Fruit fly (Drosophila melanogaster) whole organism, wandering third instar larva: ENCODE measurements around the gene SmydA-9.

Source experiments
- Abd-B ChIP-seq: fragments of >200 bp; optimal IDR thresholded peaks from 2 replicates; lab custom pipeline; 2017; ENCODE audit warnings: missing biosample characterization, missing genetic modification characterization
- CG32264 ChIP-seq: fragments of 200-800 bp; sonication (Bioruptor generic); optimal IDR thresholded peaks from 2 replicates; lab custom pipeline; 2016; ENCODE audit warnings: missing biosample characterization, missing genetic modification characterization
- CG9705 ChIP-seq: fragments of 200-800 bp; sonication (Bioruptor generic); optimal IDR thresholded peaks from 2 replicates; lab custom pipeline; 2018; ENCODE audit warnings: missing biosample characterization, mild to moderate bottlenecking, missing genetic modification characterization
- CrebA ChIP-seq: fragments of 200-800 bp; sonication (Bioruptor generic); optimal IDR thresholded peaks from 2 replicates; lab custom pipeline; 2016; ENCODE audit warnings: missing biosample characterization, mild to moderate bottlenecking, missing genetic modification characterization, borderline replicate concordance
- Dfd ChIP-seq: fragments of >200 bp; optimal IDR thresholded peaks from 2 replicates; lab custom pipeline; 2017; ENCODE audit warnings: missing biosample characterization, missing genetic modification characterization
- Dif ChIP-seq: fragments of 200-275, 200-300 bp; sonication (Bioruptor generic); optimal IDR thresholded peaks from 2 replicates; lab custom pipeline; 2018; ENCODE audit warnings: missing biosample characterization, missing genetic modification characterization; ENCODE audit not compliant: partially characterized antibody
- GATAd ChIP-seq: sonication (Bioruptor generic); optimal IDR thresholded peaks from 2 replicates; lab custom pipeline; 2016; ENCODE audit warnings: missing biosample characterization, missing genetic modification characterization
- HLH106 ChIP-seq: fragments of 200-800 bp; optimal IDR thresholded peaks from 3 replicates; lab custom pipeline; 2019; ENCODE audit warnings: missing biosample characterization, mild to moderate bottlenecking, missing genetic modification characterization, moderate library complexity
- Hnf4 ChIP-seq: fragments of 200-800 bp; sonication (Bioruptor generic); optimal IDR thresholded peaks from 2 replicates; lab custom pipeline; 2016; ENCODE audit warnings: missing biosample characterization, mild to moderate bottlenecking, missing genetic modification characterization
- Hr78 ChIP-seq: fragments of >200 bp; optimal IDR thresholded peaks from 2 replicates; lab custom pipeline; 2017; ENCODE audit warnings: missing biosample characterization, missing genetic modification characterization
- Hr83 ChIP-seq: fragments of 200-300 bp; sonication (Bioruptor generic); optimal IDR thresholded peaks from 2 replicates; lab custom pipeline; 2016; ENCODE audit warnings: missing biosample characterization, mild to moderate bottlenecking, missing genetic modification characterization, moderate library complexity; ENCODE audit not compliant: poor library complexity, severe bottlenecking
- Jra ChIP-seq: sonication (Bioruptor generic); optimal IDR thresholded peaks from 2 replicates; lab custom pipeline; 2016; ENCODE audit warnings: missing biosample characterization, missing genetic modification characterization
- Mio ChIP-seq: sonication (Bioruptor generic); optimal IDR thresholded peaks from 2 replicates; lab custom pipeline; 2016; ENCODE audit warnings: missing biosample characterization, missing genetic modification characterization
- Myc ChIP-seq: fragments of >200 bp; optimal IDR thresholded peaks from 2 replicates; lab custom pipeline; 2017
- N ChIP-seq: fragments of >200 bp; optimal IDR thresholded peaks from 2 replicates; lab custom pipeline; 2018; ENCODE audit warnings: missing biosample characterization, missing external identifiers, missing genetic modification characterization
- OdsH ChIP-seq: fragments of 200-800 bp; sonication (Bioruptor generic); optimal IDR thresholded peaks from 2 replicates; lab custom pipeline; 2016; ENCODE audit warnings: missing biosample characterization, mild to moderate bottlenecking, missing genetic modification characterization
- Rel ChIP-seq, 2 experiments: fragments of 200-800 bp; sonication (Bioruptor generic) in 1 of 2; optimal IDR thresholded peaks; 2 replicates in 1 of 2; 3 replicates in 1 of 2; lab custom pipeline; 2016 to 2019; ENCODE audit warnings: mild to moderate bottlenecking in 2 of 2, missing biosample characterization in 2 of 2, missing genetic modification characterization in 2 of 2, moderate library complexity in 1 of 2
- Sp1 ChIP-seq: fragments of 200-800 bp; sonication (Bioruptor generic); optimal IDR thresholded peaks from 3 replicates; lab custom pipeline; 2019; ENCODE audit warnings: missing biosample characterization, mild to moderate bottlenecking, missing genetic modification characterization, moderate library complexity
- Vsx2 ChIP-seq: fragments of 200-300, 225-300 bp; sonication (Bioruptor generic); optimal IDR thresholded peaks from 2 replicates; lab custom pipeline; 2018; ENCODE audit warnings: missing biosample characterization, missing genetic modification characterization; ENCODE audit not compliant: partially characterized antibody
- br ChIP-seq: fragments of 200-800 bp; sonication (Bioruptor generic); optimal IDR thresholded peaks from 2 replicates; lab custom pipeline; 2016; ENCODE audit warnings: missing biosample characterization, missing genetic modification characterization
- dl ChIP-seq, 2 experiments: fragments of 175-275, 200-275 bp in 1 of 2; fragments of 200-275 bp in 1 of 2; sonication (Bioruptor generic); optimal IDR thresholded peaks; lab custom pipeline; 2018; ENCODE audit warnings: mild to moderate bottlenecking in 2 of 2, missing biosample characterization in 2 of 2, missing genetic modification characterization in 2 of 2, moderate library complexity in 2 of 2; ENCODE audit not compliant: partially characterized antibody in 2 of 2, insufficient read depth in 1 of 2
- dmrt93B ChIP-seq: fragments of 200-800 bp; sonication (Bioruptor generic); optimal IDR thresholded peaks from 2 replicates; lab custom pipeline; 2018; ENCODE audit warnings: missing biosample characterization, mild to moderate bottlenecking, missing genetic modification characterization
- dsf ChIP-seq: sonication (Bioruptor generic); optimal IDR thresholded peaks from 2 replicates; lab custom pipeline; 2016; ENCODE audit warnings: missing biosample characterization, missing genetic modification characterization, borderline replicate concordance
- ey ChIP-seq: fragments of 200-800 bp; sonication (Bioruptor generic); optimal IDR thresholded peaks from 2 replicates; lab custom pipeline; 2016; ENCODE audit warnings: missing biosample characterization, missing genetic modification characterization
- foxo ChIP-seq, 2 experiments: fragments of 200-800 bp; sonication (Bioruptor generic); optimal IDR thresholded peaks; 2 replicates in 1 of 2; 3 replicates in 1 of 2; lab custom pipeline; 2016 to 2017; ENCODE audit warnings: missing biosample characterization in 2 of 2, missing genetic modification characterization in 2 of 2
- fru ChIP-seq: fragments of 200-800 bp; sonication (Bioruptor generic); optimal IDR thresholded peaks from 3 replicates; lab custom pipeline; 2016; ENCODE audit warnings: missing biosample characterization, mild to moderate bottlenecking, missing genetic modification characterization
- h ChIP-seq: fragments of 200-800 bp; sonication (Bioruptor generic); optimal IDR thresholded peaks from 3 replicates; lab custom pipeline; 2016; ENCODE audit warnings: missing biosample characterization, mild to moderate bottlenecking, missing genetic modification characterization
- jim ChIP-seq: fragments of 175-275, 200-325 bp; sonication (Bioruptor generic); optimal IDR thresholded peaks from 2 replicates; lab custom pipeline; 2016; ENCODE audit warnings: missing biosample characterization, mild to moderate bottlenecking, missing genetic modification characterization
- lola ChIP-seq: fragments of >200 bp; optimal IDR thresholded peaks from 2 replicates; lab custom pipeline; 2017; ENCODE audit warnings: missing biosample characterization, missing genetic modification characterization
- pan ChIP-seq: fragments of >200 bp; optimal IDR thresholded peaks from 2 replicates; lab custom pipeline; 2017
- psq ChIP-seq: fragments of 200-800 bp; sonication (Bioruptor generic); optimal IDR thresholded peaks from 3 replicates; lab custom pipeline; 2017; ENCODE audit warnings: missing biosample characterization, mild to moderate bottlenecking, missing genetic modification characterization, moderate library complexity
- rgr ChIP-seq: fragments of 200-800 bp; sonication (Bioruptor generic); optimal IDR thresholded peaks from 3 replicates; lab custom pipeline; 2016; ENCODE audit warnings: missing biosample characterization, mild to moderate bottlenecking, missing genetic modification characterization
- sage ChIP-seq: fragments of 200-800 bp; sonication (Bioruptor generic); optimal IDR thresholded peaks from 2 replicates; lab custom pipeline; 2016; ENCODE audit warnings: missing biosample characterization, mild to moderate bottlenecking, missing genetic modification characterization
- sv ChIP-seq: fragments of 200-800 bp; sonication (Bioruptor generic); optimal IDR thresholded peaks from 3 replicates; lab custom pipeline; 2016; ENCODE audit warnings: missing biosample characterization, missing genetic modification characterization
- tai ChIP-seq: sonication (Bioruptor generic); optimal IDR thresholded peaks from 2 replicates; lab custom pipeline; 2016; ENCODE audit warnings: missing biosample characterization, missing genetic modification characterization
- usp ChIP-seq: fragments of >200 bp; optimal IDR thresholded peaks from 2 replicates; lab custom pipeline; 2017; ENCODE audit warnings: missing biosample characterization, missing genetic modification characterization
- woc ChIP-seq: sonication (Bioruptor generic); optimal IDR thresholded peaks from 2 replicates; lab custom pipeline; 2016; ENCODE audit warnings: missing biosample characterization, mild to moderate bottlenecking, missing genetic modification characterization

SmydA-9 gene

DNA sequence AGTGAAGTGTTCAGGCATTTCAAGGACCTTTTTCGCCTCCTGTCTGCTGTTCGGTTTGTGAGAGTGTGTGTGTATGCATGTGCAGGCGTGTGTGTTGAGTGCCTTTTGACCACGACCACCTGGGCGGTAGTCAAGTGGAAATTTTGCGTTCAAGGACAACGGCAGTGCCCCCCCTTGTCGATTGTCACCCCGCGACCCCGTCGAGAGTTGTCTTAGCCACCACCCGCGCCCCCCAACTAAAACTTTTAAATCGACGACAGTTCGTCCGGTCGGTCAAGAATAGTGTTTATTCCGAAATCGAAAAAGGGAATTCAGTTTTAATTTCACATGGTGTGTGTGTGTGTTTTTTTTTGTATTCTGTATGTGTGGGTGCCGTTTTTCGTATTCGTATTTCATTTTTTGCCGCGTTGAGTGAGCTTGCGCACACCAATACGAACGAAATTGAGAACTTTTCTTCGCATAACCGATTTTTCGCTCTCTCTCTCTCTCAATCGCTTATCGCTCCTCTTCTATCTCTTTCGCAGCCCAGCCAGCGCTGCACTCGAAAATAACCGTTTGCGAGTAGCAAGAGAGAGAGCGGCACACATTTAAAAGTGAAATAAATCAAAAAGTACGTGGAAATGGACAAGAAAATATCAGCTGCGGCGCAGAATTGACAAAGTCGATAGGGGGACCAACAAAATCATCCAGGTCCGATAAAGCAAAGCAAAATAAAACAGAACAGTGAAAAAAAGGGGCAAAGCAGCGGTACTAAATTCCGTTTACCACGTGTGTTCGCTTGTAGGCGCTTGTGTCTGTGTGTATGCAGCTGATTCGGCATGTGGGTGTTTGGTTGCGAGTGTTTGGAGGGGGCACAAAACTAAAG is 46.8 kb downstream of the SmydA-9 start:
- peak; percentile 44 for TF ChIP-seq N (GFP tag; lab: Kevin White, UChicago)
- no peak for TF ChIP-seq CG9705 (GFP tag; lab: Kevin White, UChicago)
- TF ChIP-seq br (GFP tag; lab: Kevin White, UChicago), result no peak
- TF ChIP-seq rgr (GFP tag; lab: Kevin White, UChicago), result no peak
- TF ChIP-seq usp (GFP tag; lab: Kevin White, UChicago), result no peak
- no peak for TF ChIP-seq Dfd (GFP tag; lab: Kevin White, UChicago)
- TF ChIP-seq sage (GFP tag; lab: Kevin White, UChicago), result no peak
- no peak for TF ChIP-seq dmrt93B
- no peak for TF ChIP-seq woc (GFP tag; lab: Kevin White, UChicago)
- no peak for TF ChIP-seq Vsx2 (GFP tag; lab: Kevin White, UChicago)
- no peak for TF ChIP-seq Hr83 (GFP tag; lab: Kevin White, UChicago)
- TF ChIP-seq tai (GFP tag; lab: Kevin White, UChicago), result no peak
- no peak for TF ChIP-seq OdsH (GFP tag; lab: Kevin White, UChicago)
- TF ChIP-seq Dif, result peak; percentile 85
- peak; percentile 65 for TF ChIP-seq Rel (GFP tag; optimal IDR thresholded peaks at IDR 0.05; lab: Kevin White, UChicago)
- TF ChIP-seq Rel (tag; optimal IDR thresholded peaks at IDR 0.05; lab: Kevin White, UChicago), result peak; percentile 32
- TF ChIP-seq foxo (GFP tag; optimal IDR thresholded peaks at IDR 0.05; lab: Kevin White, UChicago), result no peak
- peak; percentile 50 for TF ChIP-seq psq (GFP tag; lab: Kevin White, UChicago)
- TF ChIP-seq Hr78 (GFP tag; lab: Kevin White, UChicago), result no peak
- TF ChIP-seq Myc (lab: Kevin White, UChicago), result peak; percentile 64
- no peak for TF ChIP-seq ey (GFP tag; lab: Kevin White, UChicago)
- no peak for TF ChIP-seq CrebA (GFP tag; lab: Kevin White, UChicago)
- no peak for TF ChIP-seq dsf (GFP tag; lab: Kevin White, UChicago)
- no peak for TF ChIP-seq pan (lab: Kevin White, UChicago)
- TF ChIP-seq CG32264 (GFP tag; lab: Kevin White, UChicago), result no peak
- no peak for TF ChIP-seq sv
- TF ChIP-seq jim (GFP tag; lab: Kevin White, UChicago), result no peak
- no peak for TF ChIP-seq Mio (GFP tag; lab: Kevin White, UChicago)
- TF ChIP-seq Jra, result no peak
- TF ChIP-seq fru, result no peak
- no peak for TF ChIP-seq GATAd
- TF ChIP-seq Sp1 (GFP tag; lab: Kevin White, UChicago), result no peak
- no peak for TF ChIP-seq h (GFP tag; lab: Kevin White, UChicago)
- TF ChIP-seq lola (GFP tag; lab: Kevin White, UChicago), result no peak
- no peak for TF ChIP-seq HLH106 (tag; lab: Kevin White, UChicago)
- TF ChIP-seq dl (GFP tag; optimal IDR thresholded peaks at IDR 0.05; lab: Kevin White, UChicago; ENCODE audit: insufficient read depth in 1 of 2, partially characterized antibody in 2 of 2), result peak; percentile 49 to 56
- no peak for TF ChIP-seq Hnf4 (GFP tag; lab: Kevin White, UChicago)

DNA sequence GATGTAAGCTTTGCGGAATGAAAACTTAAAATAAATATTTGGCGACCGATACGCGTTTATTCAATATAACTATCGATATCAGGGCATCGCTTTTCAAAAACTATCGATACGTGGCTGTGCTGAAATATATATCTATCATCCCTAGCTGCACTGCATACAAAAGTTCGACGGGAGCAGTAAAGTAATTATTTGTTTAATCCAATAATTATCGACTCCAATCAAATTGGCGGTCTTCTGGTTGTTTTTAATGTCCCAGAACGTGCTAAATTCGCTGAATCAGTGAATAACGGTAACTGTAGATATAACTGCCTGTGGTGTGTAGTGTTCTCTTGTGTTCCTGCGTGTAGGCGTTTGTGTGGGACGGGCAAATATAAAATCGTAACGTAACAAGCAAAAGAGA is 47.6 kb downstream of the SmydA-9 start, which contains the start of gene mei-P26:
Gene mei-P26, plus strand, starts transcription at position 146 of the 400 bp plus-strand sequence.
- TF ChIP-seq CrebA (GFP tag; lab: Kevin White, UChicago) (no peak), GATAd (no peak), woc (GFP tag; lab: Kevin White, UChicago) (no peak), rgr (GFP tag; lab: Kevin White, UChicago) (peak; percentile 22), CG9705 (GFP tag; lab: Kevin White, UChicago) (no peak), ey (GFP tag; lab: Kevin White, UChicago) (no peak), jim (GFP tag; lab: Kevin White, UChicago) (no peak), Hr83 (GFP tag; lab: Kevin White, UChicago) (peak; percentile 3), Abd-B (GFP tag; lab: Kevin White, UChicago) (no peak), usp (GFP tag; lab: Kevin White, UChicago) (no peak), pan (lab: Kevin White, UChicago) (no peak), dmrt93B (no peak), h (GFP tag; lab: Kevin White, UChicago) (no peak), fru (peak; percentile 3), lola (GFP tag; lab: Kevin White, UChicago) (no peak), HLH106 (tag; lab: Kevin White, UChicago) (no peak), Myc (lab: Kevin White, UChicago) (no peak), Dfd (GFP tag; lab: Kevin White, UChicago) (no peak), dsf (GFP tag; lab: Kevin White, UChicago) (no peak), CG32264 (GFP tag; lab: Kevin White, UChicago) (no peak), sage (GFP tag; lab: Kevin White, UChicago) (no peak), foxo (GFP tag; optimal IDR thresholded peaks at IDR 0.05; lab: Kevin White, UChicago) (no peak), br (GFP tag; lab: Kevin White, UChicago) (no peak), Rel (GFP tag; optimal IDR thresholded peaks at IDR 0.05; lab: Kevin White, UChicago) (no peak), Rel (tag; optimal IDR thresholded peaks at IDR 0.05; lab: Kevin White, UChicago) (peak; percentile 64), Jra (peak; percentile 18)
- TF ChIP-seq, all 38 proteins: peak for 5
